Worm (Caenorhabditis elegans) whole organism, L4/young adult: ENCODE results near the gene F10B5.2.

Experiments
- W03F9.2 ChIP-seq: fragments of 150-350 bp; optimal IDR thresholded peaks from 2 replicates; lab custom pipeline; 2014; ENCODE audit warnings: missing biosample characterization, missing genetic modification characterization
- dao-5 ChIP-seq: sonication (generic microtip); optimal IDR thresholded peaks from 2 replicates; lab custom pipeline; 2016; ENCODE audit warnings: missing genotype, missing genetic modification characterization, moderate library complexity, missing compliant biosample characterization
- him-1 ChIP-seq: sonication (generic microtip); optimal IDR thresholded peaks from 2 replicates; lab custom pipeline; 2016; ENCODE audit warnings: missing genotype, missing genetic modification reagents, missing genetic modification characterization, missing compliant biosample characterization

DNA sequence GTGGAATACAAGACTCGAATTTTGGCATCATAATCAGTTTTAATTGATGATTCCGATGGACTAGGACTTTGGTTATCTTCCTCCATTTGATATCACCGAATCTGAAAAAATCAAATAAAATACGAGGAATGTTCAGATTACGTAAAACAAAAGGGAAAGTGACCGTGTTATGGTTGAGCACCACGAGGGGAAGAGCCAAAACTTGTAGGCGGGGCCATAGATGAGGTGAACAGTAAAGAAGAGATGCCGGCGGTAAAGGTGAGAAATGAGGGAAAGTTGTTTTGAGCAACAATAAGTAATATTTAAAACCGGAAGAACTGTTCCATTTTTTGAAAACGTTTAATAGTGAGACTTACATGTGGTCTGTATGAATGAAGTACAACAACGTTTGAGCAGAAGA is 5.4 kb downstream of the F10B5.2 start, which contains the start of gene F10B5.3:
- TF ChIP-seq W03F9.2 (tag; lab: Kevin White, UChicago) = no peak
- no peak for TF ChIP-seq him-1 (tag; lab: Kevin White, UChicago)
- no peak for TF ChIP-seq dao-5 (tag; lab: Kevin White, UChicago)
